Fruit fly (Drosophila melanogaster) whole organism, wandering third instar larva: ENCODE results near the gene CG32756.

ENCODE experiments used
- Abd-B ChIP-seq: fragments of >200 bp; optimal IDR thresholded peaks from 2 replicates; lab custom pipeline; 2017; ENCODE audit warnings: missing biosample characterization, missing genetic modification characterization
- CG32264 ChIP-seq: fragments of 200-800 bp; sonication (Bioruptor generic); optimal IDR thresholded peaks from 2 replicates; lab custom pipeline; 2016; ENCODE audit warnings: missing biosample characterization, missing genetic modification characterization
- CG9705 ChIP-seq: fragments of 200-800 bp; sonication (Bioruptor generic); optimal IDR thresholded peaks from 2 replicates; lab custom pipeline; 2018; ENCODE audit warnings: missing biosample characterization, mild to moderate bottlenecking, missing genetic modification characterization
- Hnf4 ChIP-seq: fragments of 200-800 bp; sonication (Bioruptor generic); optimal IDR thresholded peaks from 2 replicates; lab custom pipeline; 2016; ENCODE audit warnings: missing biosample characterization, mild to moderate bottlenecking, missing genetic modification characterization
- Hr78 ChIP-seq: fragments of >200 bp; optimal IDR thresholded peaks from 2 replicates; lab custom pipeline; 2017; ENCODE audit warnings: missing biosample characterization, missing genetic modification characterization
- Mio ChIP-seq: sonication (Bioruptor generic); optimal IDR thresholded peaks from 2 replicates; lab custom pipeline; 2016; ENCODE audit warnings: missing biosample characterization, missing genetic modification characterization
- N ChIP-seq: fragments of >200 bp; optimal IDR thresholded peaks from 2 replicates; lab custom pipeline; 2018; ENCODE audit warnings: missing biosample characterization, missing external identifiers, missing genetic modification characterization
- Sp1 ChIP-seq: fragments of 200-800 bp; sonication (Bioruptor generic); optimal IDR thresholded peaks from 3 replicates; lab custom pipeline; 2019; ENCODE audit warnings: missing biosample characterization, mild to moderate bottlenecking, missing genetic modification characterization, moderate library complexity
- Vsx2 ChIP-seq: fragments of 200-300, 225-300 bp; sonication (Bioruptor generic); optimal IDR thresholded peaks from 2 replicates; lab custom pipeline; 2018; ENCODE audit warnings: missing biosample characterization, missing genetic modification characterization; ENCODE audit not compliant: partially characterized antibody
- br ChIP-seq: fragments of 200-800 bp; sonication (Bioruptor generic); optimal IDR thresholded peaks from 2 replicates; lab custom pipeline; 2016; ENCODE audit warnings: missing biosample characterization, missing genetic modification characterization
- h ChIP-seq: fragments of 200-800 bp; sonication (Bioruptor generic); optimal IDR thresholded peaks from 3 replicates; lab custom pipeline; 2016; ENCODE audit warnings: missing biosample characterization, mild to moderate bottlenecking, missing genetic modification characterization
- lola ChIP-seq: fragments of >200 bp; optimal IDR thresholded peaks from 2 replicates; lab custom pipeline; 2017; ENCODE audit warnings: missing biosample characterization, missing genetic modification characterization
- pan ChIP-seq: fragments of >200 bp; optimal IDR thresholded peaks from 2 replicates; lab custom pipeline; 2017
- psq ChIP-seq: fragments of 200-800 bp; sonication (Bioruptor generic); optimal IDR thresholded peaks from 3 replicates; lab custom pipeline; 2017; ENCODE audit warnings: missing biosample characterization, mild to moderate bottlenecking, missing genetic modification characterization, moderate library complexity

DNA sequence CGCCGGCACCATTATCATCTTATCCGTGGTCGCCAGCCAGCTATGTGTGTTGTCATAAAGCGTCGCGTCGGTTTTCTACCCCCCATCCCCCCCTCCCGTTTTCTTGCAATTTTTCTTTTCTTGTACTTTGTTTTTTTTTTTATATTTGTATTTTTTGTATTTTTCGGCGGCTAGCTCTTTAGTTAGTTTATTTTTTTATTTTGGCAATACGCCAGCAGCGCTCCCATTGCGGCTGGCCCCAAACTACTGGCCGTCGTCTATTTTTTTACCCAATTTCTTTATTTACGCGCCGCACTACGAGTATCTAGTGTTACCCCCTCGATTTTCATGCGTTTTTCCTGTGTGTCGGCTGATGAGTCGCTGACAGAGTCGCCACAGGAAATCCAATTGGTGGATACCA lies 35.9 kb downstream of the CG32756 start:
- no peak for TF ChIP-seq Sp1 (GFP tag; lab: Kevin White, UChicago)
- TF ChIP-seq lola (GFP tag; lab: Kevin White, UChicago) = no peak
- TF ChIP-seq Mio (GFP tag; lab: Kevin White, UChicago) = no peak
- TF ChIP-seq CG32264 (GFP tag; lab: Kevin White, UChicago) = no peak
- TF ChIP-seq pan (lab: Kevin White, UChicago) = no peak
- TF ChIP-seq h = no peak
- TF ChIP-seq psq (GFP tag; lab: Kevin White, UChicago) = no peak
- no peak for TF ChIP-seq Hnf4 (GFP tag; lab: Kevin White, UChicago)
- no peak for TF ChIP-seq Vsx2 (GFP tag; lab: Kevin White, UChicago)
- no peak for TF ChIP-seq br (GFP tag; lab: Kevin White, UChicago)
- no peak for TF ChIP-seq N (GFP tag; lab: Kevin White, UChicago)
- no peak for TF ChIP-seq Hr78 (GFP tag; lab: Kevin White, UChicago)
- no peak for TF ChIP-seq CG9705 (GFP tag; lab: Kevin White, UChicago)
- TF ChIP-seq Abd-B (GFP tag; lab: Kevin White, UChicago) = no peak
